Worm (Caenorhabditis elegans): ENCODE results near the gene C47D12.4.
A peak's percentile ranks its signal among the peaks of the same experiment; 100 is the strongest.

- TF ChIP-seq elt-3 (tag; optimal IDR thresholded peaks at IDR 0.05) (peak in 1 of 6 experiments; percentile 13), jun-1 (tag; optimal IDR thresholded peaks at IDR 0.05) (no peak), grh-1 (GFP tag; IDR thresholded peaks at IDR 0.05) (no peak), unc-86 (tag; optimal IDR thresholded peaks at IDR 0.05) (no peak), nhr-77 (tag; optimal IDR thresholded peaks at IDR 0.05) (no peak)
Observed at ce11 chrII:11705787-11706186, 24.2 kb downstream of the C47D12.4 start, which contains the start of gene VF13D12L.3.

All from whole organism, L1 larva.